Worm (Caenorhabditis elegans): ENCODE data around the gene R01H10.4.
"Not testable (repeated sequence)": the region's sequence is repeated elsewhere in the genome, so short reads cannot be mapped to it uniquely, and the experiment has no call there.

The R01H10.4 gene

DNA sequence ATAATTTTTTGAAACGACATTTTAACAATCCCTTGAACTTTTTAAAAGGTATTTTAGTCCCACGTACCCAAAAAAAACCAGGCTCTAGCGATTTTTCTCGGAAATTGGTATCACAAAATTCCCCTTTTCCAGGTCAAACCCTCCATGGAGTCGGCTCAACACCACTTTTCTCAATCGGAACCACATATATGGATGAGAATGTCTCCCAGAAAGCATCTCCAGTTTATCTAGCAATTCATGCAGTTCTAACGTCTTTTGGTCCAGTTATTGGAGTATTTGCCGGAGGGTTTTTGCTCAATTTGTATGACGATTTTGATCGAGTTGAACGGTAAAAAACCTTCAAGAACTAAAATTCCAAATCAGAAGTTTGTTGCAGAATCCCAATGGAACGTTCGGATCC lies 14.5 kb upstream of the R01H10.4 start:
- no peak for TF ChIP-seq W03F9.2 (tag; optimal IDR thresholded peaks at IDR 0.05)
- TF ChIP-seq him-1 (tag; optimal IDR thresholded peaks at IDR 0.05) = no peak
- TF ChIP-seq dao-5 (tag; optimal IDR thresholded peaks at IDR 0.05) = no peak

- no peak for TF ChIP-seq dao-5 (tag; optimal IDR thresholded peaks at IDR 0.05)
- TF ChIP-seq W03F9.2 (tag; optimal IDR thresholded peaks at IDR 0.05) = no peak
- no peak for TF ChIP-seq him-1 (tag; optimal IDR thresholded peaks at IDR 0.05)
These were observed 13.2 kb upstream of the R01H10.4 start for ce11 chrIII:10241332-10241829.

DNA sequence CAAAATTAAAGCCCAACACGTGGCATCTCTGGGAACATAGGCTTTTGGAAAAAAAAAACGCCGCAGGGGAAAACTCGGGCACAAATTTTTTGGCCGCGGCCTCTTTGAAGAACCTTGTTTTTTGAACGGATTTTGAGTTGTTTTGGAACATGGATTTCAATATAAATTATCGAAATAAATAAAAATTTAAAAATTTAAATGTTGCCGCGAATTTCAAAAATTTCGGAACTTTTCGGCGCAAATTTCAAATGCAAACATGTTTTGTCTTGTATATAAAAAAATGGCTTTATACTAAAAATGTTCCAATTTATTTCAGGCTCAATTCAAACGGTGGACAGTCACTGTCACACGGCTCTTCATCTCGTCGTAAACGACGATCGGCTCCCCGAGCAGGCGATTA lies 10.6 kb upstream of the R01H10.4 start:
- TF ChIP-seq dao-5 (tag; optimal IDR thresholded peaks at IDR 0.05) (no peak), him-1 (tag; optimal IDR thresholded peaks at IDR 0.05) (no peak), W03F9.2 (tag; optimal IDR thresholded peaks at IDR 0.05) (no peak)

ce11 chrIII:10248441-10249137 lies 6.0 kb upstream of the R01H10.4 start, which contains the start of the genes div-1 and cor-1:
TSS of gene div-1 (minus strand) at chrIII:10248559.
TSS of gene cor-1 (plus strand) at chrIII:10249111.
- no peak for TF ChIP-seq W03F9.2 (tag; optimal IDR thresholded peaks at IDR 0.05)
- TF ChIP-seq dao-5 (tag; optimal IDR thresholded peaks at IDR 0.05) = no peak
- TF ChIP-seq him-1 (tag; optimal IDR thresholded peaks at IDR 0.05) = no peak

DNA sequence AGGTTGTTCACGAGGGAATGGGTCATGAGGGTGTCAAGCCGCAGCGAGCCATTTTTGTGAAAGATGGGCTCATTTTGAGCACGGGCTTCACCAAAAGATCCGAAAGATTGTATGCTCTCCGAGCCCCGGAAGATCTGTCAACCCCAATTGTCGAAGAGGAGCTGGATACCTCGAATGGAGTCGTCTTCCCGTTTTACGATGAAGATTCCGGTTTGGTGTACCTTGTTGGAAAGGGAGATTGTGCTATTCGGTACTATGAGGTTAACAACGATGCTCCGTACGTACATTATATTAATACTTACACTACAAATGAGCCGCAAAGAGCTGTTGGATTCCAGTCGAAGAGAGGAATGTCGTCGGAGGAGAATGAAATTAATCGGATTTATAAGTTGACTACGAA lies 3.5 kb upstream of the R01H10.4 start:
- TF ChIP-seq him-1 (tag; optimal IDR thresholded peaks at IDR 0.05) (no peak), W03F9.2 (tag; optimal IDR thresholded peaks at IDR 0.05) (no peak), dao-5 (tag; optimal IDR thresholded peaks at IDR 0.05) (no peak)

- TF ChIP-seq dao-5 (tag; optimal IDR thresholded peaks at IDR 0.05) = no peak
- TF ChIP-seq him-1 (tag; optimal IDR thresholded peaks at IDR 0.05) = no peak
- TF ChIP-seq W03F9.2 (tag; optimal IDR thresholded peaks at IDR 0.05) = no peak
These were observed 1.3 kb upstream of the R01H10.4 start for ce11 chrIII:10253334-10253733.

DNA sequence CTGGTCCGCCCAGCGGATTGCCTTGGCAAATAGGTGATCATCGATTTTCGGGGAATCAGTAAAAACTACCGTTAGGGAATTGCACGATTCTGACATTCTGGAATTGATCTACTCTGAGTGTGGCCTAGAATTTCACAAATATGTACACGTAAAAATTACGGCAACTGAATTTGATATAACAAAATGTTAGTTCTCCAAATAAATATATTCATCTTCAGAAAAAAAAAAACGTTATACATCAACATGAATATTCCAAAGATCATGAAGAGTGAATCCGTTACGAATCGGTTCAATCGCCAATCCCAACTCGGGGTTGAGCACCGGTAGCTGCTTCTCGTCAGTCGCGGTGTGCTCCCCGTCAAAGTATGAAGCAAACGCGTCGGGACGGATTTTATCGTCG lies 4.0 kb downstream of the R01H10.4 start, which contains the start of gene rip-1:
Gene rip-1 (minus strand): TSS at position 101 of the 400 bp plus-strand sequence.
- no peak for TF ChIP-seq W03F9.2 (tag; optimal IDR thresholded peaks at IDR 0.05)
- no peak for TF ChIP-seq dao-5 (tag; optimal IDR thresholded peaks at IDR 0.05)
- no peak for TF ChIP-seq him-1 (tag; optimal IDR thresholded peaks at IDR 0.05)

DNA sequence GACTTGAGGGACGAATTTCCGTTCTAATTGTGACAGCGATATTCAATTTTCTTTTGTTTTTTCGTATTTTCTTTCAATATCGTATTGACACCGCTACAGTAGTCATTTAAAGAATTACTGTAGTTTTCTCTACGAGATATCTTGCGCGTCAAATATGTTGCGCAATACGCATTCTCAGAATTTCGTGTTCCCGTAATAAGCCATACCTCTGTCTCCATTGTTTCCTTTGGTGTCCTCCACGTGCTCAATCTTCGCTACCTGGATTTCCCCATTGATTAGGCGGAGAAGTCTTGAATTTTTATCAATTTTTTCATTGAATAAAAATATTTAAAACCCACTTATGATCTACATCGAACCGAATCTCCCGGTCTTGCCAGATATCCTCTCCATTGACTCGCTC lies 6.6 kb downstream of the R01H10.4 start:
- no peak for TF ChIP-seq dao-5 (tag; optimal IDR thresholded peaks at IDR 0.05)
- no peak for TF ChIP-seq W03F9.2 (tag; optimal IDR thresholded peaks at IDR 0.05)
- no peak for TF ChIP-seq him-1 (tag; optimal IDR thresholded peaks at IDR 0.05)

- TF ChIP-seq him-1 (tag; optimal IDR thresholded peaks at IDR 0.05) = no peak
- no peak for TF ChIP-seq W03F9.2 (tag; optimal IDR thresholded peaks at IDR 0.05)
- TF ChIP-seq dao-5 (tag; optimal IDR thresholded peaks at IDR 0.05) = no peak
These were observed 7.1 kb downstream of the R01H10.4 start, which contains the start of gene bbs-5 for ce11 chrIII:10261682-10262081. TSS of gene bbs-5 (minus strand) at chrIII:10261782.

- not testable (repeated sequence) for TF ChIP-seq W03F9.2, him-1, dao-5 (tag; optimal IDR thresholded peaks at IDR 0.05)
These were observed 12.2 kb downstream of the R01H10.4 start, which contains the start of gene inpp-4B for ce11 chrIII:10266824-10267223. TSS of gene inpp-4B (minus strand) at chrIII:10266877.

DNA sequence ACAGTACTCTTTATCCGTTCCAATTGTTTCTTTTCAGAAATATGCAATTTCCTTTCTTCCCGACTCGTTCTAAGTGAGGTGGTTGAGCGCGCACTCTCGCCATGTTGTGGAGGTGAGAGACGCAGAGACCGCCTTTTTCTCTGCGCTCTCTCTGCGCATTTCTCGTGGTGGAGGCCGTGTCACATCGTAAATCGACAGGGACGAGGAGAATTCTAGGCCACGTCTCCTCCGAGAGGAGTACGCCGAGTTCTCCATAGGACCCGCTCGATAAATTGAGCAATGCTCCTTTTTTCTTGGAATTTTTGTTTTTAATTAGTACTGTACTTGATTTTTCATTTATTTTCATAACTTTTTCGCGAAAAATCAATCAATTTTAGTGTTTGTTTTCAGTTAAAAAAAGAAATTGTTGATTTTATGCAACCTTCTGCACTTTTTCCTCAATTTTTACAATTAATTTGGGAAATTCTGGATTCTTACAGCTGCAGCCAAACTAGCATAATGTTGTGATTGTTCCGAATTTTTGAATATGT lies 16.2 kb downstream of the R01H10.4 start, which contains the start of gene cnk-1:
Gene cnk-1 (plus strand): TSS at position 480 of the 530 bp plus-strand sequence.
- TF ChIP-seq W03F9.2 (tag; optimal IDR thresholded peaks at IDR 0.05) (no peak), him-1 (tag; optimal IDR thresholded peaks at IDR 0.05) (peak; percentile 32)

- no peak for TF ChIP-seq him-1 (tag; optimal IDR thresholded peaks at IDR 0.05)
- no peak for TF ChIP-seq W03F9.2 (tag; optimal IDR thresholded peaks at IDR 0.05)
- no peak for TF ChIP-seq dao-5 (tag; optimal IDR thresholded peaks at IDR 0.05)
These were observed 17.2 kb downstream of the R01H10.4 start for ce11 chrIII:10271807-10272206.

DNA sequence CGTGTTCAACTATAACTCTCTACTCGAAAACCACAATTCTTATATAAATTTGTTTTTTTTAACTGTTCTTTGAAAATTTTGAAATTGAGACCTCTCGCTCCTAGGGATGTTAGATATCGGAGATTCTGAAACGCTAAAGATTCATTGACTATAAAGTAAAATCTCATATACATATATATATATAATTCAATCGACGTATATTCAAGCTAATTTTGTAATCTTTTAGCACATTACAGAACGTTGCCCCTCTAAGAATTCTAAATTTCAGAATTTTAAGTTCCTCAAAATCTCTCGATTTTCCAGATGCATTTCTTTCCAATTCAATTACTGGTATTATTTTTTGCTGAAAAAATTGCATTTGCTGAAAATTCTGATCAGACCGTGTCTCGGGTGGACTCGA lies 24.2 kb downstream of the R01H10.4 start, which contains the start of gene pad-2:
Gene pad-2 (plus strand): TSS at position 301 of the 400 bp plus-strand sequence.
- TF ChIP-seq him-1 (tag; optimal IDR thresholded peaks at IDR 0.05) = no peak
- no peak for TF ChIP-seq dao-5 (tag; optimal IDR thresholded peaks at IDR 0.05)
- TF ChIP-seq W03F9.2 (tag; optimal IDR thresholded peaks at IDR 0.05) = no peak

DNA sequence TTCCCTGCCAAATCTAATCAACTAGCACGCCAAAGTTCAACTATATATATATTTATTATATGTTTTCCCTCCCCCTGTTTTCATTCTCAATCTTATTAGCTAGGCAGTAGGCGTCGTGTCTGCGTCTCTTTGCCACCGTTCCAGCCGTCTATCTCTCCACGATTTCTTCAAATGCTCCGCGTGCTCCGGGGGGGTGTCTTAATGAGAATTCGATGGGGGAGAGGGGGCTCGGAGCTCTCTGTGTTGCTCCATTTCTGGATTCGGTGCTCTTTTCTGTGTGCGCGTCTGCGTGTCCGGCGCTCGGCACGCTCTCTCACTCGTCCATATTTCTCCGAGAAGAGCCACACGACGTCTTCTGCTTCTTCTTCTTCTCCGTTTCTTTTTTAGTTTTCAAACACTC lies 29.6 kb downstream of the R01H10.4 start:
- peak; percentile 78 for TF ChIP-seq him-1 (tag; optimal IDR thresholded peaks at IDR 0.05)
- TF ChIP-seq W03F9.2 (tag; optimal IDR thresholded peaks at IDR 0.05) = no peak

Measured in whole organism, L4/young adult.